Worm (Caenorhabditis elegans) whole organism, mixed stage, embryonic: ENCODE results near the gene pitr-2.

ENCODE experiments used
- bed-3 ChIP-seq: fragments of 200-800 bp; sonication (Bioruptor generic); optimal IDR thresholded peaks from 3 replicates; lab custom pipeline; 2018; ENCODE audit warnings: mild to moderate bottlenecking, missing genetic modification characterization, moderate library complexity, missing compliant biosample characterization
- blmp-1 ChIP-seq: fragments of 150-350 bp; optimal IDR thresholded peaks from 2 replicates; lab custom pipeline; 2014; ENCODE audit warnings: missing biosample characterization, missing genetic modification characterization
- ceh-39 ChIP-seq: fragments of 150-350 bp; optimal IDR thresholded peaks from 2 replicates; lab custom pipeline; 2014; ENCODE audit warnings: missing biosample characterization, missing genetic modification characterization
- ceh-43 ChIP-seq: fragments of 200-800 bp; sonication (Bioruptor generic); optimal IDR thresholded peaks from 2 replicates; lab custom pipeline; 2018; ENCODE audit warnings: mild to moderate bottlenecking, missing genetic modification characterization, moderate library complexity, missing compliant biosample characterization
- ceh-83 ChIP-seq: fragments of 200-800 bp; sonication (Bioruptor generic); optimal IDR thresholded peaks from 2 replicates; lab custom pipeline; 2018; ENCODE audit warnings: mild to moderate bottlenecking, missing genetic modification characterization, missing compliant biosample characterization
- ces-1 ChIP-seq: fragments of 150-350 bp; optimal IDR thresholded peaks from 2 replicates; lab custom pipeline; 2014; ENCODE audit warnings: missing biosample characterization, missing genetic modification reagents, missing genetic modification characterization
- cnd-1 ChIP-seq: fragments of 200-800 bp; sonication (Bioruptor generic); optimal IDR thresholded peaks from 2 replicates; lab custom pipeline; 2018; ENCODE audit warnings: mild to moderate bottlenecking, missing genetic modification characterization, missing compliant biosample characterization
- drap-1 ChIP-seq: fragments of 200-800 bp; sonication (Bioruptor generic); optimal IDR thresholded peaks from 3 replicates; lab custom pipeline; 2018; ENCODE audit warnings: mild to moderate bottlenecking, missing genetic modification characterization, missing compliant biosample characterization
- elt-1 ChIP-seq: sonication (generic microtip); optimal IDR thresholded peaks from 2 replicates; lab custom pipeline; 2017; ENCODE audit warnings: missing genetic modification characterization, mild to moderate bottlenecking, missing compliant biosample characterization, antibody characterized with exemption, moderate library complexity, borderline replicate concordance; ENCODE audit not compliant: insufficient read depth
- flh-1 ChIP-seq: fragments of 200-800 bp; sonication (Bioruptor generic); optimal IDR thresholded peaks from 2 replicates; lab custom pipeline; 2018; ENCODE audit warnings: mild to moderate bottlenecking, missing genetic modification characterization, moderate library complexity, missing compliant biosample characterization
- ham-2 ChIP-seq: fragments of 200-800 bp; sonication (Bioruptor generic); optimal IDR thresholded peaks from 2 replicates; lab custom pipeline; 2018; ENCODE audit warnings: mild to moderate bottlenecking, missing genetic modification characterization, missing compliant biosample characterization
- hlh-1 ChIP-seq: fragments of 150-350 bp; optimal IDR thresholded peaks from 2 replicates; lab custom pipeline; 2014; ENCODE audit warnings: missing biosample characterization, missing genetic modification reagents, missing genetic modification characterization
- lin-13 ChIP-seq: fragments of 150-350 bp; optimal IDR thresholded peaks from 2 replicates; lab custom pipeline; 2014; ENCODE audit warnings: missing biosample characterization, missing genetic modification characterization
- lin-32 ChIP-seq: fragments of 200-800 bp; sonication (Bioruptor generic); optimal IDR thresholded peaks from 2 replicates; lab custom pipeline; 2018; ENCODE audit warnings: mild to moderate bottlenecking, missing genetic modification characterization, missing compliant biosample characterization
- lsy-2 ChIP-seq: fragments of 150-350 bp; optimal IDR thresholded peaks from 2 replicates; lab custom pipeline; 2014; ENCODE audit warnings: missing biosample characterization, missing genetic modification characterization
- mab-5 ChIP-seq: fragments of 150-350 bp; optimal IDR thresholded peaks from 2 replicates; lab custom pipeline; 2014; ENCODE audit warnings: missing biosample characterization, missing genetic modification characterization
- mep-1 ChIP-seq: fragments of 150-350 bp; optimal IDR thresholded peaks from 2 replicates; lab custom pipeline; 2017; ENCODE audit warnings: missing biosample characterization, missing genetic modification reagents, missing genetic modification characterization, inconsistent platforms
- mls-2 ChIP-seq: sonication (generic microtip); optimal IDR thresholded peaks from 2 replicates; lab custom pipeline; 2016; ENCODE audit warnings: mild to moderate bottlenecking, missing genetic modification characterization, moderate library complexity, missing compliant biosample characterization
- nhr-12 ChIP-seq: fragments of 150-350 bp; optimal IDR thresholded peaks from 2 replicates; lab custom pipeline; 2014; ENCODE audit warnings: missing biosample characterization, missing genetic modification characterization
- nhr-237 ChIP-seq: fragments of 150-350 bp; optimal IDR thresholded peaks from 2 replicates; lab custom pipeline; 2014; ENCODE audit warnings: missing biosample characterization, missing genetic modification characterization
- nhr-28 ChIP-seq: fragments of 150-350 bp; optimal IDR thresholded peaks from 2 replicates; lab custom pipeline; 2014; ENCODE audit warnings: missing biosample characterization, missing genetic modification characterization
- nhr-76 ChIP-seq: sonication (generic microtip); optimal IDR thresholded peaks from 2 replicates; lab custom pipeline; 2017; ENCODE audit warnings: missing biosample characterization, missing genetic modification characterization
- pha-4 ChIP-seq: fragments of 150-350 bp; optimal IDR thresholded peaks from 2 replicates; lab custom pipeline; 2018; ENCODE audit warnings: missing biosample characterization, missing genetic modification reagents, missing genetic modification characterization
- snpc-4 ChIP-seq: fragments of 150-350 bp; optimal IDR thresholded peaks from 2 replicates; lab custom pipeline; 2014; ENCODE audit warnings: missing biosample characterization, missing genetic modification characterization
- sptf-1 ChIP-seq: sonication (generic microtip); optimal IDR thresholded peaks from 2 replicates; lab custom pipeline; 2017; ENCODE audit warnings: mild to moderate bottlenecking, missing genetic modification characterization, moderate library complexity, missing compliant biosample characterization
- unc-120 ChIP-seq: sonication (generic microtip); optimal IDR thresholded peaks from 2 replicates; lab custom pipeline; 2017; ENCODE audit warnings: missing genetic modification characterization, missing compliant biosample characterization; ENCODE audit not compliant: poor library complexity, severe bottlenecking
- unc-62 ChIP-seq: fragments of 150-350 bp; optimal IDR thresholded peaks from 2 replicates; lab custom pipeline; 2014; ENCODE audit warnings: missing biosample characterization, missing genetic modification reagents, missing genetic modification characterization
- zip-8 ChIP-seq: fragments of 150-350 bp; optimal IDR thresholded peaks from 2 replicates; lab custom pipeline; 2014; ENCODE audit warnings: missing biosample characterization, missing genetic modification characterization

The pitr-2 gene

ce11 chrV:9157597-9157996, 20.1 kb upstream of the pitr-2 start:
- TF ChIP-seq mep-1 (tag; lab: Kevin White, UChicago), result no peak
- TF ChIP-seq ces-1, result peak; percentile 86
- TF ChIP-seq, all 35 proteins: peak for 1

- TF ChIP-seq lin-13 (no peak), elt-1 (no peak), pha-4 (tag; lab: Kevin White, UChicago) (no peak), mab-5 (tag; lab: Kevin White, UChicago) (no peak), ceh-83 (no peak)
Measured at ce11 chrV:9156679-9157078, 19.2 kb upstream of the pitr-2 start, which contains the start of gene B0222.15. Gene B0222.15 (minus strand): TSS chrV:9156779.

ce11 chrV:9155616-9156015, 18.1 kb upstream of the pitr-2 start:
- no peak for TF ChIP-seq lin-13
- TF ChIP-seq lsy-2, result no peak
- no peak for TF ChIP-seq hlh-1
- no peak for TF ChIP-seq ces-1
- TF ChIP-seq flh-1 (GFP tag; lab: Kevin White, UChicago), result no peak
- TF ChIP-seq mab-5 (tag; lab: Kevin White, UChicago), result no peak
- no peak for TF ChIP-seq ham-2
- no peak for TF ChIP-seq nhr-237 (tag; lab: Kevin White, UChicago)
- no peak for TF ChIP-seq sptf-1 (tag; lab: Kevin White, UChicago)
- TF ChIP-seq mep-1 (tag; lab: Kevin White, UChicago), result no peak
- no peak for TF ChIP-seq ceh-43
- TF ChIP-seq nhr-76 (tag; lab: Kevin White, UChicago), result no peak
- TF ChIP-seq unc-120 (tag; lab: Kevin White, UChicago), result no peak
- TF ChIP-seq ceh-39 (tag; lab: Kevin White, UChicago), result no peak
- TF ChIP-seq, all 35 proteins: peak for 0

ce11 chrV:9154772-9155171, 17.3 kb upstream of the pitr-2 start, which contains the start of gene B0222.5:
Gene B0222.5 (minus strand): TSS chrV:9154872.
- TF ChIP-seq bed-3 (GFP tag; lab: Kevin White, UChicago) (no peak), ceh-83 (no peak), cnd-1 (tag; lab: Kevin White, UChicago) (no peak), nhr-76 (tag; lab: Kevin White, UChicago) (no peak), lsy-2 (no peak), lin-32 (GFP tag; lab: Kevin White, UChicago) (no peak), nhr-12 (tag; lab: Kevin White, UChicago) (no peak), pha-4 (tag; lab: Kevin White, UChicago) (no peak), sptf-1 (tag; lab: Kevin White, UChicago) (no peak), ces-1 (no peak), nhr-237 (tag; lab: Kevin White, UChicago) (no peak), drap-1 (GFP tag; lab: Kevin White, UChicago) (no peak), lin-13 (no peak), flh-1 (GFP tag; lab: Kevin White, UChicago) (no peak), unc-62 (no peak), ham-2 (no peak), zip-8 (tag; lab: Kevin White, UChicago) (no peak), blmp-1 (no peak)

- TF ChIP-seq mab-5 (tag; lab: Kevin White, UChicago), result no peak
- TF ChIP-seq drap-1 (GFP tag; lab: Kevin White, UChicago), result no peak
- no peak for TF ChIP-seq hlh-1
- no peak for TF ChIP-seq blmp-1
- no peak for TF ChIP-seq lin-32 (GFP tag; lab: Kevin White, UChicago)
Measured at ce11 chrV:9152339-9152738, 14.8 kb upstream of the pitr-2 start.

ce11 chrV:9148151-9148550, 10.6 kb upstream of the pitr-2 start:
- TF ChIP-seq hlh-1, result no peak
- no peak for TF ChIP-seq lin-32 (GFP tag; lab: Kevin White, UChicago)
- TF ChIP-seq mls-2 (tag; lab: Kevin White, UChicago), result no peak
- no peak for TF ChIP-seq mab-5 (tag; lab: Kevin White, UChicago)
- TF ChIP-seq ham-2, result no peak
- no peak for TF ChIP-seq unc-62
- TF ChIP-seq snpc-4 (tag; lab: Kevin White, UChicago), result no peak
- no peak for TF ChIP-seq nhr-28 (tag; lab: Kevin White, UChicago)
- TF ChIP-seq, all 35 proteins: peak for 0
